Fruit fly (Drosophila melanogaster) whole organism, embryonic: ENCODE data around the gene CG7182.

Experiments used
- Ada2b ChIP-seq: fragments of 200-800 bp; sonication (Bioruptor generic); IDR thresholded peaks from 2 replicates; pipeline ENCODE4 v1.3.6; 2022; ENCODE audit warnings: missing biosample characterization, missing genetic modification characterization
- CG10462 ChIP-seq: fragments of 200-800 bp; sonication (Bioruptor generic); optimal IDR thresholded peaks from 2 replicates; lab custom pipeline; 2016; ENCODE audit warnings: missing biosample characterization, missing genetic modification characterization
- CG13624 ChIP-seq: fragments of 200-800 bp; sonication (Bioruptor generic); optimal IDR thresholded peaks from 2 replicates; lab custom pipeline; 2016; ENCODE audit warnings: missing biosample characterization, missing genetic modification characterization
- CG17568 ChIP-seq: fragments of 200-800 bp; sonication (Bioruptor generic); optimal IDR thresholded peaks from 2 replicates; lab custom pipeline; 2018; ENCODE audit warnings: missing biosample characterization, mild to moderate bottlenecking, missing genetic modification characterization, moderate library complexity
- CG2129 ChIP-seq: fragments of 200-800 bp; sonication (Bioruptor generic); IDR thresholded peaks from 2 replicates; pipeline ENCODE4 v1.3.6; 2022; ENCODE audit warnings: missing biosample characterization, missing genetic modification characterization; ENCODE audit not compliant: partially characterized antibody
- CG34376 ChIP-seq: fragments of 200-800 bp; sonication (Bioruptor generic); optimal IDR thresholded peaks from 2 replicates; lab custom pipeline; 2018; ENCODE audit warnings: missing biosample characterization, mild to moderate bottlenecking, missing genetic modification characterization
- Dad ChIP-seq: fragments of 200-800 bp; sonication (Bioruptor generic); optimal IDR thresholded peaks from 3 replicates; lab custom pipeline; 2016; ENCODE audit warnings: missing biosample characterization, missing genetic modification characterization
- Doc3 ChIP-seq: fragments of 200-800 bp; sonication (Bioruptor generic); IDR thresholded peaks from 3 replicates; pipeline ENCODE4 v1.3.6; 2022; ENCODE audit warnings: missing biosample characterization, missing genetic modification characterization; ENCODE audit not compliant: partially characterized antibody
- Ets97D ChIP-seq: fragments of 200-800 bp; sonication (Bioruptor generic); optimal IDR thresholded peaks from 3 replicates; lab custom pipeline; 2016; ENCODE audit warnings: missing biosample characterization, missing genetic modification characterization
- Max ChIP-seq: fragments of 200-800 bp; sonication (Bioruptor generic); optimal IDR thresholded peaks from 2 replicates; lab custom pipeline; 2016; ENCODE audit warnings: missing biosample characterization, mild to moderate bottlenecking, missing genetic modification characterization
- Mes4 ChIP-seq: fragments of 200-800 bp; sonication (Bioruptor generic); optimal IDR thresholded peaks from 2 replicates; lab custom pipeline; 2016; ENCODE audit warnings: missing biosample characterization, missing genetic modification characterization
- bbx ChIP-seq: fragments of 200-800 bp; sonication (Bioruptor generic); IDR thresholded peaks from 2 replicates; pipeline ENCODE4 v1.3.6; 2022; ENCODE audit warnings: missing biosample characterization, missing genetic modification characterization; ENCODE audit not compliant: partially characterized antibody
- da ChIP-seq: fragments of 200-800 bp; sonication (Bioruptor generic); optimal IDR thresholded peaks from 2 replicates; lab custom pipeline; 2016; ENCODE audit warnings: missing biosample characterization, missing genetic modification characterization
- gcm2 ChIP-seq: fragments of 200-800 bp; sonication (Bioruptor generic); optimal IDR thresholded peaks from 2 replicates; lab custom pipeline; 2016; ENCODE audit warnings: missing biosample characterization, missing genetic modification characterization

DNA sequence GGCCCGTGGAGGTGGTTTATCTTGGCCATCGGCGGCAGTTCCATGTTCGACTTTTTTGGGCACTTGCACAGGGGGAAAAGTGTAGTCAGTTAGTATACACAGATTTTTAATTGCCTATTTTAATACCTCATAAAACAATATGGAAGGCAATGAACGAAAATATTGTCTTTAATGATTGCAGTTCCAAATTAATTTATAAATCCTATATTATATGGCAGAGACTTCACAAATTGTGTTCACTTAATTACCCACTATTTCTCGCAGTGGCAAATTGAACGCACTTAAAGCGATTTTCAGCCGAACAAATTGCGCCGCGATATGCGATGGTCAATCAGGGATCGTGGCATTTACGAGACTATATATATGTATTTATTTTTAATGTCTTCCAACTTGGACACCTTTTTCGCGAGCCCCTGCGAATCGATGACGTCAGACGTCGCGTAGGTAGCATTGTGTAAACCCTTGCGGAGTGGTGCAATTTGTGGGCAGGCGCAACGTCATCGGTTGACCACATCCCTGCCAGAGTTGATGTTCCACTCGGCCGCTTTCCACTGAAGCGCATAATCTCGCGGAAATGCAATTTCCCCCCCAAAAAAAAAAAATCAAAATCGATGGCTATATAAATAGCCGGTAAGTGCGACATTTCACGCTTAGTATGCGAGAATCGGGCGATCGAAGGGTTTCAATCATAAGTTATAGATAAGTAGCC is 25.9 kb downstream of the CG7182 start, which contains the start of gene CG13670:
- TF ChIP-seq CG10462 (GFP tag; lab: Kevin White, UChicago) (no peak), gcm2 (GFP tag; lab: Kevin White, UChicago) (no peak), CG34376 (GFP tag; lab: Kevin White, UChicago) (no peak), Dad (no peak), CG17568 (GFP tag; lab: Kevin White, UChicago) (no peak), Ets97D (no peak), da (no peak), Ada2b (0 out of 2 replicates have a peak, but pooled peaks have one; percentile 22), Max (GFP tag; lab: Kevin White, UChicago) (no peak), Doc3 (GFP tag; lab: Robert Waterston, UW) (no peak), bbx (no peak), CG2129 (no peak), Mes4 (GFP tag; lab: Kevin White, UChicago) (no peak), CG13624 (GFP tag; lab: Kevin White, UChicago) (no peak)
